Worm (Caenorhabditis elegans) whole organism, early embryonic: ENCODE data around the gene Y32H12A.8.

Experiments
- B0310.2 ChIP-seq: sonication (generic microtip); optimal IDR thresholded peaks from 2 replicates; lab custom pipeline; 2016; ENCODE audit warnings: mild to moderate bottlenecking, missing genetic modification characterization, missing compliant biosample characterization
- F13C5.2 ChIP-seq: sonication (generic microtip); optimal IDR thresholded peaks from 2 replicates; lab custom pipeline; 2017; ENCODE audit warnings: mild to moderate bottlenecking, missing genetic modification characterization, inconsistent platforms, missing compliant biosample characterization
- aly-1 ChIP-seq: sonication (generic microtip); optimal IDR thresholded peaks from 2 replicates; lab custom pipeline; 2016; ENCODE audit warnings: missing genetic modification characterization, missing compliant biosample characterization
- ama-1 ChIP-seq: fragments of 150-350 bp; optimal IDR thresholded peaks from 2 replicates; lab custom pipeline; 2014
- ceh-13 ChIP-seq: fragments of 200-800 bp; sonication (Bioruptor generic); optimal IDR thresholded peaks from 2 replicates; lab custom pipeline; 2018; ENCODE audit warnings: mild to moderate bottlenecking, missing genetic modification characterization, missing compliant biosample characterization
- ceh-36 ChIP-seq: sonication (generic microtip); optimal IDR thresholded peaks from 2 replicates; lab custom pipeline; 2016; ENCODE audit warnings: missing genetic modification characterization, inconsistent platforms, missing compliant biosample characterization
- flt-1 ChIP-seq: fragments of 200-800 bp; sonication (Bioruptor generic); IDR thresholded peaks from 2 replicates; pipeline ENCODE4 v1.3.6; 2022; ENCODE audit warnings: missing genetic modification characterization, missing compliant biosample characterization
- hnd-1 ChIP-seq: sonication (generic microtip); optimal IDR thresholded peaks from 2 replicates; lab custom pipeline; 2016; ENCODE audit warnings: missing genetic modification characterization, missing compliant biosample characterization
- pes-1 ChIP-seq: fragments of 200-800 bp; sonication (Bioruptor generic); IDR thresholded peaks from 2 replicates; pipeline ENCODE4 v1.3.6; 2022; ENCODE audit warnings: missing genetic modification reagents, missing genetic modification characterization, missing compliant biosample characterization
- sea-1 ChIP-seq: fragments of 200-800 bp; sonication (Bioruptor generic); conservative IDR thresholded peaks from 2 replicates; pipeline ENCODE4 v1.3.6; 2022; ENCODE audit warnings: missing genetic modification characterization, missing compliant biosample characterization
- tbx-11 ChIP-seq: fragments of 200-800 bp; sonication (Bioruptor generic); IDR thresholded peaks from 2 replicates; pipeline ENCODE4 v1.3.6; 2022; ENCODE audit warnings: missing genetic modification characterization, missing compliant biosample characterization
- tra-4 ChIP-seq: sonication (generic microtip); optimal IDR thresholded peaks from 2 replicates; lab custom pipeline; 2017; ENCODE audit warnings: missing genetic modification characterization, missing compliant biosample characterization

- TF ChIP-seq ama-1 (lab: Kevin White, UChicago): no peak
- TF ChIP-seq B0310.2: no peak
- TF ChIP-seq ceh-36 (tag; lab: Kevin White, UChicago): no peak
- TF ChIP-seq aly-1 (tag; lab: Kevin White, UChicago): no peak
- TF ChIP-seq flt-1 (GFP tag; lab: Robert Waterston, UW): no peak
- no peak for TF ChIP-seq tbx-11 (GFP tag; lab: Robert Waterston, UW)
- no peak for TF ChIP-seq pes-1 (GFP tag; lab: Robert Waterston, UW)
- TF ChIP-seq F13C5.2 (tag; lab: Kevin White, UChicago): no peak
- no peak for TF ChIP-seq sea-1
- no peak for TF ChIP-seq tra-4 (tag; lab: Kevin White, UChicago)
- TF ChIP-seq hnd-1 (tag; lab: Kevin White, UChicago): no peak
- TF ChIP-seq ceh-13 (GFP tag; lab: Kevin White, UChicago): no peak
Observed at ce11 chrIII:5422561-5423103, 16.8 kb upstream of the Y32H12A.8 start.
